Fruit fly (Drosophila melanogaster): ENCODE measurements around the gene CG34273.
A peak's percentile ranks its signal among the peaks of the same experiment; 100 is the strongest.

Gene CG34273

DNA sequence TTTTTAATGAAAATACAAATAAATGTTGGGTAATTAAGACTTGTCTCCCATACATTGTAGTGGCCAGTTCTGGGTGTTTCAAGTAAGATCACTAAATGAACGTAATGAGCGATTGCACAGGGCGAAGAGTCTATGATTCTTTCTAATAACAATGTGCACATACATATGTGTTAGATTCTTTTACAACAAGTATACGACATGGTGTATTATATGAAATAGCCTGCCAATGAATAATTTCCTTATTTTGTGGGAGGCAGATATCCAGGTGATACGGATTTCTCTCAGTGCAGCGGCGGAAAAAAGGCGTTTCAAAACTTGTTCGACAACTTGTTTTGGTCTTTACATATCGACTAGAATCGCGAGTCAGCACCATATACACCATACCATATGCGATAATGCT, 43.3 kb upstream of the CG34273 start (continued):
- peak; percentile 62 for TF ChIP-seq Hmr (GFP tag; optimal IDR thresholded peaks at IDR 0.05)
- TF ChIP-seq D (optimal IDR thresholded peaks at IDR 0.05), result no peak
- peak; percentile 20 for TF ChIP-seq D (GFP tag; optimal IDR thresholded peaks at IDR 0.05)
- TF ChIP-seq z (GFP tag; IDR thresholded peaks at IDR 0.05), result no peak
- peak; percentile 47; the same call in 1 of the 3 replicates for TF ChIP-seq CG17361 (GFP tag; IDR thresholded peaks at IDR 0.05)
- TF ChIP-seq luna (GFP tag; optimal IDR thresholded peaks at IDR 0.05), result peak; percentile 16
- TF ChIP-seq HLH54F (GFP tag; optimal IDR thresholded peaks at IDR 0.05), result peak; percentile 44
- 0 out of 4 replicates have a peak, but pooled peaks have one; percentile 8 for TF ChIP-seq chinmo (GFP tag; IDR thresholded peaks at IDR 0.05; ENCODE audit: partially characterized antibody)
- TF ChIP-seq otp (GFP tag; IDR thresholded peaks at IDR 0.05), result peak; percentile 16; the same call in 1 of the 3 replicates
- TF ChIP-seq Asciz (GFP tag; optimal IDR thresholded peaks at IDR 0.05), result no peak
- no peak for TF ChIP-seq croc (GFP tag; conservative IDR thresholded peaks at IDR 0.05)
- 0 out of 2 replicates have a peak, but pooled peaks have one; percentile 9 for TF ChIP-seq Poxn (GFP tag; IDR thresholded peaks at IDR 0.05)
- TF ChIP-seq ERR (GFP tag; optimal IDR thresholded peaks at IDR 0.05), result peak; percentile 15
- TF ChIP-seq Antp (GFP tag; optimal IDR thresholded peaks at IDR 0.05), result peak; percentile 52
- TF ChIP-seq Sin3A (optimal IDR thresholded peaks at IDR 0.05), result no peak
- TF ChIP-seq cas (GFP tag; IDR thresholded peaks at IDR 0.05), result peak; percentile 46; the same call in 1 of the 2 replicates
- no peak for TF ChIP-seq Opbp (GFP tag; IDR thresholded peaks at IDR 0.05; ENCODE audit: partially characterized antibody)
- TF ChIP-seq CG18619 (GFP tag; optimal IDR thresholded peaks at IDR 0.05), result peak; percentile 18
- TF ChIP-seq ind (GFP tag; optimal IDR thresholded peaks at IDR 0.05), result peak; percentile 54
- peak; percentile 28 for TF ChIP-seq Max (GFP tag; optimal IDR thresholded peaks at IDR 0.05)
- TF ChIP-seq CG17912 (GFP tag; optimal IDR thresholded peaks at IDR 0.05), result no peak
- no peak for TF ChIP-seq CG7987 (GFP tag; optimal IDR thresholded peaks at IDR 0.05)
- TF ChIP-seq Ssrp (tag; optimal IDR thresholded peaks at IDR 0.05), result peak; percentile 5
- peak; percentile 54 for TF ChIP-seq bcd (GFP tag; optimal IDR thresholded peaks at IDR 0.05)
- no peak for TF ChIP-seq stwl (tag; optimal IDR thresholded peaks at IDR 0.05)
- TF ChIP-seq CG4404 (GFP tag; IDR thresholded peaks at IDR 0.05), result 0 out of 2 replicates have a peak, but pooled peaks have one; percentile 13
- TF ChIP-seq CTCF (GFP tag; optimal IDR thresholded peaks at IDR 0.05), result no peak
- TF ChIP-seq zfh1 (GFP tag; IDR thresholded peaks at IDR 0.05), result peak; percentile 63; the same call in 2 of the 3 replicates
- TF ChIP-seq Dref (GFP tag; IDR thresholded peaks at IDR 0.05), result no peak
- no peak for TF ChIP-seq CG6175 (GFP tag; IDR thresholded peaks at IDR 0.05)
- no peak for TF ChIP-seq CG12299 (tag; optimal IDR thresholded peaks at IDR 0.05)
- TF ChIP-seq Sox100B (GFP tag; optimal IDR thresholded peaks at IDR 0.05), result no peak
- TF ChIP-seq CG13287 (GFP tag; IDR thresholded peaks at IDR 0.05; ENCODE audit: partially characterized antibody), result no peak
- TF ChIP-seq CG17612 (GFP tag; IDR thresholded peaks at IDR 0.05), result no peak
- TF ChIP-seq CG2712 (tag; optimal IDR thresholded peaks at IDR 0.05), result peak; percentile 49
- TF ChIP-seq CG7556 (GFP tag; optimal IDR thresholded peaks at IDR 0.05), result peak; percentile 40
- peak; percentile 68 for TF ChIP-seq CG1603 (tag; optimal IDR thresholded peaks at IDR 0.05)
- no peak for TF ChIP-seq Scr (GFP tag; IDR thresholded peaks at IDR 0.05; ENCODE audit: partially characterized antibody)
- no peak for TF ChIP-seq vnd (GFP tag; IDR thresholded peaks at IDR 0.05; ENCODE audit: partially characterized antibody)
- TF ChIP-seq Lhr (GFP tag; optimal IDR thresholded peaks at IDR 0.05), result no peak
- TF ChIP-seq CG14441 (GFP tag; IDR thresholded peaks at IDR 0.05), result peak; percentile 59
- no peak for TF ChIP-seq CG7357 (GFP tag; IDR thresholded peaks at IDR 0.05)
- peak; percentile 74 for TF ChIP-seq lab (GFP tag; optimal IDR thresholded peaks at IDR 0.05)
- TF ChIP-seq mam (GFP tag; optimal IDR thresholded peaks at IDR 0.05), result peak; percentile 71
- TF ChIP-seq zfh2 (GFP tag; optimal IDR thresholded peaks at IDR 0.05), result peak; percentile 47
- peak; percentile 1 for TF ChIP-seq CG4854 (GFP tag; optimal IDR thresholded peaks at IDR 0.05)
- TF ChIP-seq disco-r (GFP tag; optimal IDR thresholded peaks at IDR 0.05), result peak; percentile 34
- no peak for TF ChIP-seq CrebB (tag; optimal IDR thresholded peaks at IDR 0.05)
- no peak for TF ChIP-seq so (GFP tag; IDR thresholded peaks at IDR 0.05)
- TF ChIP-seq CkIIα-i1 (GFP tag; IDR thresholded peaks at IDR 0.05), result no peak
- no peak for TF ChIP-seq CG7271 (tag; optimal IDR thresholded peaks at IDR 0.05)
- no peak for TF ChIP-seq sens-2 (GFP tag; IDR thresholded peaks at IDR 0.05)
